Worm (Caenorhabditis elegans): ENCODE measurements around the gene F53C3.7.

The F53C3.7 gene

ce11 chrII:3897758-3898494 is 3.1 kb downstream of the F53C3.7 start, which contains the start of gene F53C3.6 (continued):
- TF ChIP-seq ztf-4 (tag; optimal IDR thresholded peaks at IDR 0.05) (peak; percentile 23), skn-1 (tag; optimal IDR thresholded peaks at IDR 0.05) (no peak), sma-3 (GFP tag; optimal IDR thresholded peaks at IDR 0.05) (peak; percentile 13), sem-4 (tag; optimal IDR thresholded peaks at IDR 0.05) (peak; percentile 65), elt-3 (tag; optimal IDR thresholded peaks at IDR 0.05) (no peak), lin-11 (tag; optimal IDR thresholded peaks at IDR 0.05) (no peak), fos-1 (tag; optimal IDR thresholded peaks at IDR 0.05) (peak; percentile 27), alr-1 (tag; optimal IDR thresholded peaks at IDR 0.05) (no peak), elt-1 (tag; optimal IDR thresholded peaks at IDR 0.05) (no peak), unc-39 (tag; optimal IDR thresholded peaks at IDR 0.05) (no peak), nhr-129 (tag; optimal IDR thresholded peaks at IDR 0.05) (peak; percentile 69), mab-5 (tag; optimal IDR thresholded peaks at IDR 0.05) (no peak), peb-1 (tag; optimal IDR thresholded peaks at IDR 0.05) (no peak), lin-13 (GFP tag; optimal IDR thresholded peaks at IDR 0.05) (peak; percentile 69), nhr-77 (tag; optimal IDR thresholded peaks at IDR 0.05) (no peak), blmp-1 (tag; optimal IDR thresholded peaks at IDR 0.05; ENCODE audit: insufficient read depth) (no peak), mbf-1 (tag; optimal IDR thresholded peaks at IDR 0.05) (no peak), gmeb-1 (tag; optimal IDR thresholded peaks at IDR 0.05) (no peak), snpc-4 (tag; optimal IDR thresholded peaks at IDR 0.05) (no peak), crh-2 (tag; optimal IDR thresholded peaks at IDR 0.05) (peak; percentile 91)

ce11 chrII:3901108-3901507 is 6.3 kb downstream of the F53C3.7 start, which contains the start of gene F53C3.4:
TSS of gene F53C3.4 (plus strand) at chrII:3901408.
- no peak for TF ChIP-seq elt-3 (tag; optimal IDR thresholded peaks at IDR 0.05)
- TF ChIP-seq ceh-82 (tag; optimal IDR thresholded peaks at IDR 0.05): no peak
- TF ChIP-seq R02D3.7 (tag; optimal IDR thresholded peaks at IDR 0.05): no peak
- TF ChIP-seq egl-27 (tag; optimal IDR thresholded peaks at IDR 0.05): no peak
- no peak for TF ChIP-seq crh-2 (tag; optimal IDR thresholded peaks at IDR 0.05)
- no peak for TF ChIP-seq unc-55 (GFP tag; optimal IDR thresholded peaks at IDR 0.05)
- no peak for TF ChIP-seq ztf-1 (GFP tag; conservative IDR thresholded peaks at IDR 0.05)
- no peak for TF ChIP-seq nhr-77 (tag; optimal IDR thresholded peaks at IDR 0.05)
- TF ChIP-seq nhr-21 (tag; optimal IDR thresholded peaks at IDR 0.05): no peak
- TF ChIP-seq nhr-11 (tag; optimal IDR thresholded peaks at IDR 0.05): no peak
- no peak for TF ChIP-seq unc-62 (GFP tag; optimal IDR thresholded peaks at IDR 0.05)
- no peak for TF ChIP-seq elt-1 (tag; optimal IDR thresholded peaks at IDR 0.05)
- TF ChIP-seq skn-1 (tag; optimal IDR thresholded peaks at IDR 0.05): no peak

- TF ChIP-seq zag-1 (tag; optimal IDR thresholded peaks at IDR 0.05) (no peak), mbf-1 (tag; optimal IDR thresholded peaks at IDR 0.05) (no peak), unc-55 (GFP tag; optimal IDR thresholded peaks at IDR 0.05) (no peak), mdl-1 (tag; optimal IDR thresholded peaks at IDR 0.05) (no peak), crh-2 (tag; optimal IDR thresholded peaks at IDR 0.05) (no peak), Y55F3AM.14 (GFP tag; optimal IDR thresholded peaks at IDR 0.05) (no peak), F13H6.1 (tag; optimal IDR thresholded peaks at IDR 0.05) (no peak), nhr-6 (tag; optimal IDR thresholded peaks at IDR 0.05) (no peak), unc-62 (GFP tag; optimal IDR thresholded peaks at IDR 0.05) (no peak), sma-3 (GFP tag; optimal IDR thresholded peaks at IDR 0.05) (no peak), nhr-23 (tag; optimal IDR thresholded peaks at IDR 0.05) (no peak), nhr-10 (tag; optimal IDR thresholded peaks at IDR 0.05) (no peak), sma-9 (GFP tag; optimal IDR thresholded peaks at IDR 0.05) (no peak), sma-9 (tag; optimal IDR thresholded peaks at IDR 0.05) (no peak), elt-1 (tag; optimal IDR thresholded peaks at IDR 0.05) (no peak), lin-39 (tag; optimal IDR thresholded peaks at IDR 0.05) (no peak), nhr-77 (tag; optimal IDR thresholded peaks at IDR 0.05) (no peak), lin-11 (tag; optimal IDR thresholded peaks at IDR 0.05) (no peak), R02D3.7 (tag; optimal IDR thresholded peaks at IDR 0.05) (no peak), egl-27 (tag; optimal IDR thresholded peaks at IDR 0.05) (no peak), skn-1 (tag; optimal IDR thresholded peaks at IDR 0.05) (no peak)
These were observed 7.9 kb downstream of the F53C3.7 start, which contains the start of gene F53C3.3 for ce11 chrII:3902798-3903197. TSS of gene F53C3.3 (plus strand) at chrII:3902856.

All from whole organism, L2 larva.